Fruit fly (Drosophila melanogaster): ENCODE results near the gene CG11262.

CG11262 gene

DNA sequence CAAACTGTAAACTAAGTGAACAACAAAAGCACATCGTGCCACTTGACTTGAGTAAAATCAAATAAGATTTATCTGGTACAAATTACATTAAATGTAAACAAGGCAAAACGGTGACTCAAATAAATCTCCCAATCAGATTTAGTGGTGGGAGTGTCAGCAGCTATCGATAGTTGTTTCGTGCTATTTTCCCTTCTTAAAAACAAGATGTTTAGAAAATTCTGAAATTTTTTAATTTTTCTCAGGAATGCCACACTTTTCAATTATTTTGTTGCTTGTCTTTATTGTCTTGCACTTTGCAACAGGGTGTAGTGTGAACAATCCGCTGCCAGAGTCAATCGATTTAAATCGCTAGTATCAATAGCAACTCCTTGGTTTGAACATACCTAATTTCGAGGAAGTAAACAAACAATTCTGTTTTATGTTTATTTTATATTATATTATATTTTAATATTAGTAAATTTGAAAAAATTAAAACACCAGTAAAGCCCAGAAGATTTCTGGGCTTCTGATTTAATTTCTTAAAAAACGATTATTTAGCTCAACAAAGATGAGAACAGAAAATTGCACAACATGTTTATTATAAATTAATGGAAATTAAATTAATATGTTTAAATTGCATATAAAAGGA, 20.4 kb downstream of the CG11262 start, which contains the start of gene MICAL-like (continued):
- TF ChIP-seq MTF-1 (GFP tag; optimal IDR thresholded peaks at IDR 0.05; ENCODE audit: borderline replicate concordance) = no peak
- no peak for TF ChIP-seq Blimp-1 (GFP tag; optimal IDR thresholded peaks at IDR 0.05)
- no peak for TF ChIP-seq kni (GFP tag; optimal IDR thresholded peaks at IDR 0.05)
- no peak for TF ChIP-seq dati (GFP tag; IDR thresholded peaks at IDR 0.05)
- TF ChIP-seq prd (optimal IDR thresholded peaks at IDR 0.05) = no peak
- TF ChIP-seq prd (GFP tag; IDR thresholded peaks at IDR 0.05) = peak; percentile 51; the same call in 1 of the 3 replicates
- no peak for TF ChIP-seq Elba2 (GFP tag; optimal IDR thresholded peaks at IDR 0.05)
- TF ChIP-seq CG13424 (tag; optimal IDR thresholded peaks at IDR 0.05) = no peak
- TF ChIP-seq CG9932 (GFP tag; IDR thresholded peaks at IDR 0.05) = peak; percentile 70
- TF ChIP-seq Dip3 (GFP tag; optimal IDR thresholded peaks at IDR 0.05) = no peak
- no peak for TF ChIP-seq CG18262 (tag; optimal IDR thresholded peaks at IDR 0.05)
- TF ChIP-seq corto (GFP tag; optimal IDR thresholded peaks at IDR 0.05) = no peak
- TF ChIP-seq mam (GFP tag; optimal IDR thresholded peaks at IDR 0.05) = peak; percentile 54
- TF ChIP-seq jigr1 (GFP tag; IDR thresholded peaks at IDR 0.05) = 0 out of 3 replicates have a peak, but pooled peaks have one; percentile 26
- no peak for TF ChIP-seq cad (GFP tag; optimal IDR thresholded peaks at IDR 0.05)
- no peak for TF ChIP-seq CG3163 (GFP tag; optimal IDR thresholded peaks at IDR 0.05)
- no peak for TF ChIP-seq cg (GFP tag; optimal IDR thresholded peaks at IDR 0.05)
- peak; percentile 39 for TF ChIP-seq pzg (GFP tag; optimal IDR thresholded peaks at IDR 0.05)
- peak; percentile 57; the same call in 1 of the 2 replicates for TF ChIP-seq sisA (GFP tag; IDR thresholded peaks at IDR 0.05)
- no peak for TF ChIP-seq CG15479 (GFP tag; optimal IDR thresholded peaks at IDR 0.05)
- TF ChIP-seq CG16815 (GFP tag; optimal IDR thresholded peaks at IDR 0.05) = no peak
- peak; percentile 73 for TF ChIP-seq amos (GFP tag; IDR thresholded peaks at IDR 0.05; ENCODE audit: partially characterized antibody)
- no peak for TF ChIP-seq CrebB (tag; optimal IDR thresholded peaks at IDR 0.05)
- TF ChIP-seq CG10209 (GFP tag; optimal IDR thresholded peaks at IDR 0.05) = no peak
- TF ChIP-seq Pdp1 (GFP tag; optimal IDR thresholded peaks at IDR 0.05) = peak in 1 of 2 experiments; percentile 4
- TF ChIP-seq CG17359 (tag; optimal IDR thresholded peaks at IDR 0.05) = no peak
- TF ChIP-seq crc (GFP tag; optimal IDR thresholded peaks at IDR 0.05) = no peak
- TF ChIP-seq inv (GFP tag; IDR thresholded peaks at IDR 0.05; ENCODE audit: partially characterized antibody) = peak; percentile 90
- no peak for TF ChIP-seq CG10431 (GFP tag; optimal IDR thresholded peaks at IDR 0.05)
- no peak for TF ChIP-seq fu2 (GFP tag; optimal IDR thresholded peaks at IDR 0.05)
- TF ChIP-seq tna (GFP tag; IDR thresholded peaks at IDR 0.05; ENCODE audit: partially characterized antibody) = peak; percentile 72; the same call in 1 of the 2 replicates
- no peak for TF ChIP-seq CG9727 (GFP tag; optimal IDR thresholded peaks at IDR 0.05)
- TF ChIP-seq ewg (GFP tag; optimal IDR thresholded peaks at IDR 0.05) = no peak
- TF ChIP-seq Hey (tag; optimal IDR thresholded peaks at IDR 0.05) = no peak
- no peak for TF ChIP-seq sim (GFP tag; IDR thresholded peaks at IDR 0.05)
- TF ChIP-seq zf30C (GFP tag; optimal IDR thresholded peaks at IDR 0.05) = no peak
- TF ChIP-seq CG6689 (GFP tag; IDR thresholded peaks at IDR 0.05) = no peak
- peak; percentile 84 for TF ChIP-seq unc-4 (GFP tag; IDR thresholded peaks at IDR 0.05; ENCODE audit: partially characterized antibody)
- TF ChIP-seq CG11398 (GFP tag; optimal IDR thresholded peaks at IDR 0.05) = no peak
- no peak for TF ChIP-seq Abd-B (GFP tag; optimal IDR thresholded peaks at IDR 0.05)
- no peak for TF ChIP-seq CG30403 (GFP tag; optimal IDR thresholded peaks at IDR 0.05)
- no peak for TF ChIP-seq Hr39 (optimal IDR thresholded peaks at IDR 0.05)
- no peak for TF ChIP-seq CG31388 (GFP tag; optimal IDR thresholded peaks at IDR 0.05)
- TF ChIP-seq gt (GFP tag; IDR thresholded peaks at IDR 0.05) = no peak
- no peak for TF ChIP-seq bowl (GFP tag; IDR thresholded peaks at IDR 0.05)
- TF ChIP-seq ash1 (GFP tag; optimal IDR thresholded peaks at IDR 0.05) = no peak
- TF ChIP-seq CG2202 (tag; optimal IDR thresholded peaks at IDR 0.05) = no peak
- no peak for TF ChIP-seq ttk (GFP tag; IDR thresholded peaks at IDR 0.05)
- no peak for TF ChIP-seq CG4854 (GFP tag; optimal IDR thresholded peaks at IDR 0.05)
- peak; percentile 27 for TF ChIP-seq pnt (GFP tag; optimal IDR thresholded peaks at IDR 0.05)

Data from whole organism, embryonic.